Fruit fly (Drosophila melanogaster): ENCODE measurements around the gene vls.

DNA sequence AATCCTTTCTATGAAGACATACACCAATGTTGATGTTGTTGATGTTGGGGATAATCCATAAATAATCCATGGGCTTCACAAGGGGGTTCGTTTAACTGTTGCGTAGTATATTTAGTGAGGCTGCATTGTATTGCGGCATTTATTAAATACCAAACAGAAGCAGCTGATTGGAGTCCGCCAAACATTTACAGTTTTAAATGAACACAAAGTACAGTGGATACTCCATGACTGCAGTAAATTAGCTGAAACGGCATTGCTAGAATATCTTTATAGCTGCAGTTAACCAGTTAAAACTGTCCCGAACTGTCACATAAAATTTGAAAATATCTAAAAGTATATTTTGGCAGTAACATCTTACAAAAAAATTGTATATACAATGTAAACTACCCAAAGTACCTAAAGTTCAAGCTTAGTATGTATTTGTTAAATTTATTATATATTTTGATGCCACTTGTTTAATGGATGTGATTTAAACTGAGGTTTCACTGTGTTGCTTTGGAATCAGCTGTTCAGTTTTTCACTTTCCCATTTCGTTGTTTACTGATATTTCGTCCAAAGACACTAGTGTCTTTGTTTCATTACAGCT, 25.7 kb upstream of the vls start, which contains the start of the genes CG10747 and Pyroxd1:
- TF ChIP-seq CG8478 (optimal IDR thresholded peaks at IDR 0.05) (no peak), CTCF (optimal IDR thresholded peaks at IDR 0.05) (no peak)

Measured in S2 (cell line).